Worm (Caenorhabditis elegans) whole organism, late embryonic: ENCODE measurements around the gene F10D7.11.
A peak's percentile ranks its signal among the peaks of the same experiment; 100 is the strongest.

Experiments used
- C08G9.2 ChIP-seq: sonication (generic microtip); optimal IDR thresholded peaks from 2 replicates; lab custom pipeline; 2016; ENCODE audit warnings: mild to moderate bottlenecking, missing genetic modification characterization, moderate library complexity, missing compliant biosample characterization
- C38D4.7 ChIP-seq: fragments of 200-800 bp; sonication (Bioruptor generic); optimal IDR thresholded peaks from 2 replicates; lab custom pipeline; 2018; ENCODE audit warnings: mild to moderate bottlenecking, missing genetic modification characterization, moderate library complexity, missing compliant biosample characterization
- K02D7.2 ChIP-seq: sonication (generic microtip); optimal IDR thresholded peaks from 2 replicates; lab custom pipeline; 2017; ENCODE audit warnings: mild to moderate bottlenecking, missing genetic modification characterization, missing compliant biosample characterization
- T23F11.4 ChIP-seq: fragments of 200-800 bp; sonication (Bioruptor generic); optimal IDR thresholded peaks from 2 replicates; lab custom pipeline; 2018; ENCODE audit warnings: mild to moderate bottlenecking, missing genetic modification characterization, missing compliant biosample characterization
- ama-1 ChIP-seq: fragments of 150-350 bp; optimal IDR thresholded peaks from 2 replicates; lab custom pipeline; 2014
- ceh-14 ChIP-seq: sonication (generic microtip); optimal IDR thresholded peaks from 2 replicates; lab custom pipeline; 2016; ENCODE audit warnings: missing genotype, missing genetic modification characterization, missing compliant biosample characterization
- ceh-18 ChIP-seq: sonication (generic microtip); optimal IDR thresholded peaks from 2 replicates; lab custom pipeline; 2016; ENCODE audit warnings: missing genetic modification characterization, missing compliant biosample characterization
- ceh-2 ChIP-seq: sonication (generic microtip); optimal IDR thresholded peaks from 2 replicates; lab custom pipeline; 2016; ENCODE audit warnings: missing genotype, missing genetic modification characterization, missing compliant biosample characterization
- ceh-22 ChIP-seq: sonication (generic microtip); optimal IDR thresholded peaks from 2 replicates; lab custom pipeline; 2017; ENCODE audit warnings: missing biosample characterization, missing genetic modification characterization
- ceh-30 ChIP-seq: fragments of 150-350 bp; optimal IDR thresholded peaks from 2 replicates; lab custom pipeline; 2014; ENCODE audit warnings: missing biosample characterization, missing genetic modification characterization
- ceh-34 ChIP-seq: sonication (generic microtip); optimal IDR thresholded peaks from 2 replicates; lab custom pipeline; 2016; ENCODE audit warnings: mild to moderate bottlenecking, missing genetic modification characterization, missing compliant biosample characterization
- ceh-45 ChIP-seq: fragments of 200-800 bp; sonication (Bioruptor generic); IDR thresholded peaks from 2 replicates; pipeline ENCODE4 v1.3.6; 2022; ENCODE audit warnings: missing genetic modification reagents, missing genetic modification characterization, missing compliant biosample characterization
- ceh-6 ChIP-seq: fragments of 200-800 bp; sonication (Bioruptor generic); optimal IDR thresholded peaks from 2 replicates; lab custom pipeline; 2018; ENCODE audit warnings: mild to moderate bottlenecking, missing genetic modification characterization, missing compliant biosample characterization
- ceh-9 ChIP-seq: sonication (generic microtip); optimal IDR thresholded peaks from 2 replicates; lab custom pipeline; 2016; ENCODE audit warnings: mild to moderate bottlenecking, missing genetic modification characterization, inconsistent platforms, missing compliant biosample characterization
- che-1 ChIP-seq: sonication (generic microtip); optimal IDR thresholded peaks from 2 replicates; lab custom pipeline; 2016; ENCODE audit warnings: mild to moderate bottlenecking, missing genetic modification characterization, missing compliant biosample characterization
- dmd-4 ChIP-seq: sonication (generic microtip); optimal IDR thresholded peaks from 2 replicates; lab custom pipeline; 2016; ENCODE audit warnings: borderline replicate concordance, missing genetic modification characterization, missing compliant biosample characterization
- elt-2 ChIP-seq: sonication (generic microtip); optimal IDR thresholded peaks from 2 replicates; lab custom pipeline; 2016; ENCODE audit warnings: missing genetic modification reagents, missing genetic modification characterization, missing compliant biosample characterization
- ets-4 ChIP-seq: sonication (generic microtip); optimal IDR thresholded peaks from 2 replicates; lab custom pipeline; 2016; ENCODE audit warnings: missing genetic modification characterization, missing compliant biosample characterization
- fkh-10 ChIP-seq: fragments of 150-350 bp; optimal IDR thresholded peaks from 2 replicates; lab custom pipeline; 2014; ENCODE audit warnings: missing biosample characterization, missing genetic modification reagents, missing genetic modification characterization
- fkh-6 ChIP-seq: sonication (generic microtip); optimal IDR thresholded peaks from 2 replicates; lab custom pipeline; 2016; ENCODE audit warnings: missing genetic modification characterization, missing compliant biosample characterization
- hlh-15 ChIP-seq: sonication (generic microtip); optimal IDR thresholded peaks from 2 replicates; lab custom pipeline; 2016; ENCODE audit warnings: missing genetic modification characterization, missing compliant biosample characterization
- hlh-6 ChIP-seq: sonication (generic microtip); optimal IDR thresholded peaks from 2 replicates; lab custom pipeline; 2016; ENCODE audit warnings: missing genotype, missing genetic modification characterization, missing compliant biosample characterization
- lim-6 ChIP-seq: sonication (generic microtip); optimal IDR thresholded peaks from 2 replicates; lab custom pipeline; 2016; ENCODE audit warnings: missing genetic modification characterization, missing compliant biosample characterization
- nfya-1 ChIP-seq: sonication (generic microtip); optimal IDR thresholded peaks from 2 replicates; lab custom pipeline; 2017; ENCODE audit warnings: missing genetic modification characterization, mild to moderate bottlenecking, missing compliant biosample characterization, antibody characterized with exemption, moderate library complexity
- nhr-11 ChIP-seq: fragments of 150-350 bp; optimal IDR thresholded peaks from 2 replicates; lab custom pipeline; 2014; ENCODE audit warnings: missing biosample characterization, missing genetic modification characterization
- nhr-232 ChIP-seq: sonication (generic microtip); optimal IDR thresholded peaks from 2 replicates; lab custom pipeline; 2016; ENCODE audit warnings: missing genetic modification characterization, missing compliant biosample characterization
- odd-2 ChIP-seq: sonication (generic microtip); optimal IDR thresholded peaks from 2 replicates; lab custom pipeline; 2017; ENCODE audit warnings: antibody characterized with exemption, mild to moderate bottlenecking, missing genetic modification characterization, missing compliant biosample characterization
- pax-1 ChIP-seq: fragments of 150-350 bp; optimal IDR thresholded peaks from 2 replicates; lab custom pipeline; 2014; ENCODE audit warnings: missing biosample characterization, missing genetic modification characterization
- pha-4 ChIP-seq: fragments of 150-350 bp; optimal IDR thresholded peaks from 2 replicates; lab custom pipeline; 2018; ENCODE audit warnings: missing biosample characterization, missing genetic modification reagents, missing genetic modification characterization
- pqm-1 ChIP-seq: sonication (generic microtip); optimal IDR thresholded peaks from 2 replicates; lab custom pipeline; 2016; ENCODE audit warnings: missing genetic modification characterization, missing compliant biosample characterization
- pros-1 ChIP-seq: fragments of 150-350 bp; optimal IDR thresholded peaks from 2 replicates; lab custom pipeline; 2014; ENCODE audit warnings: missing biosample characterization, missing genetic modification reagents, missing genetic modification characterization
- rnt-1 ChIP-seq: sonication (generic microtip); optimal IDR thresholded peaks from 2 replicates; lab custom pipeline; 2016; ENCODE audit warnings: missing genetic modification characterization, missing compliant biosample characterization
- sox-4 ChIP-seq: sonication (generic microtip); optimal IDR thresholded peaks from 2 replicates; lab custom pipeline; 2017; ENCODE audit warnings: mild to moderate bottlenecking, missing genetic modification characterization, inconsistent platforms, missing compliant biosample characterization
- tbx-7 ChIP-seq: sonication (generic microtip); optimal IDR thresholded peaks from 2 replicates; lab custom pipeline; 2016; ENCODE audit warnings: missing genotype, missing genetic modification characterization, missing compliant biosample characterization
- ttx-3 ChIP-seq: sonication (generic microtip); optimal IDR thresholded peaks from 2 replicates; lab custom pipeline; 2016; ENCODE audit warnings: missing genetic modification reagents, missing genetic modification characterization, missing compliant biosample characterization
- unc-42 ChIP-seq: sonication (generic microtip); optimal IDR thresholded peaks from 2 replicates; lab custom pipeline; 2016; ENCODE audit warnings: missing genotype, missing genetic modification characterization, missing compliant biosample characterization
- unc-55 ChIP-seq: sonication (generic microtip); optimal IDR thresholded peaks from 2 replicates; lab custom pipeline; 2017; ENCODE audit warnings: missing biosample characterization, missing genetic modification reagents, missing genetic modification characterization
- unc-86 ChIP-seq: sonication (generic microtip); optimal IDR thresholded peaks from 2 replicates; lab custom pipeline; 2016; ENCODE audit warnings: missing genetic modification characterization, missing compliant biosample characterization
- zip-5 ChIP-seq: sonication (generic microtip); optimal IDR thresholded peaks from 2 replicates; lab custom pipeline; 2016; ENCODE audit warnings: missing genetic modification characterization, missing compliant biosample characterization
- ztf-16 ChIP-seq: sonication (generic microtip); optimal IDR thresholded peaks from 2 replicates; lab custom pipeline; 2017; ENCODE audit warnings: missing genetic modification characterization, missing compliant biosample characterization

Gene F10D7.11

DNA sequence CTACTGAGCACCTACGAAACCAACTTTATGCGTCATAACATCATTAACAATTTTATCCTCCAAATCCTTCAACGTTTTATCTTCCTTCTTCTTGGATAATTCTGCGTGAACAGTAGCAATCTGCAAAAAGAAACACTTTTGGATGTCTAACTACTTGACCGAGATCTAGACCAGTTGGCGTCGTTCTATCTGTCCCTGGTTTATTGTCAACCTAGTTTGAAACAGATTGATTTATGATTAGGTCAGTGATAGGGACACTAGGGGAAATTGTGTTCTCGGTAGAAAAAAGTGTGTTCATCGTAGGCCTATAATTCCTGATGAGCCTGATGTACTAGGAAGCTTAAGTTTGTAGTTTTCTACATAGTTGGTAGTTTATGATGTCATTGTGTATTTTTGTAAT is 11.3 kb downstream of the F10D7.11 start:
- TF ChIP-seq che-1 (tag; lab: Kevin White, UChicago) = no peak
- TF ChIP-seq ama-1 = no peak
- TF ChIP-seq K02D7.2 (tag; lab: Kevin White, UChicago) = no peak
- TF ChIP-seq unc-86 (tag; lab: Kevin White, UChicago) = no peak
- TF ChIP-seq nfya-1 = no peak
- no peak for TF ChIP-seq odd-2
- TF ChIP-seq T23F11.4 (GFP tag; lab: Kevin White, UChicago) = no peak
- no peak for TF ChIP-seq fkh-10 (GFP tag; lab: Kevin White, UChicago)
- TF ChIP-seq ceh-30 = no peak
- no peak for TF ChIP-seq C08G9.2 (tag; lab: Kevin White, UChicago)

DNA sequence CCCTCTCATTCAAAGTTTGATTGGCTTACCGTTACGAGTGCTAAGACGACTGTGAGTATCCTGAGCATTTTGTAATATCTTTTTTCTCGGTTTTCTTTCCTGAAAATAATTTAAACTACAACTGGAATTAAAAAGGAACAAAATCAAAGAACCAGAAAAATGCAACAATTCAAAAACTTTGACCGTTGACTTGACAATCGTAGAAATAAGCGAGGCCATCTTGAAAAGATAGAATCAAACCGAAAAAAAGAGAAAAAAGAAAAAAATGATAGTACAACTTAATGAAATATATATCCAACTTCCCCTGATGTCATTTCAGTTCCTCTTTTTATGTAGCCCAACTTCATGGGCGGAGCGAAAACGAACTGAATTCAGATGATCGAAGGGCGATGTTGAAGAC is 11.9 kb downstream of the F10D7.11 start, which contains the start of gene F10D7.3:
Gene F10D7.3, minus strand, starts transcription at position 101 of the 400 bp plus-strand sequence.
- TF ChIP-seq pqm-1 = no peak
- no peak for TF ChIP-seq dmd-4 (tag; lab: Kevin White, UChicago)
- no peak for TF ChIP-seq unc-55
- no peak for TF ChIP-seq zip-5 (tag; lab: Kevin White, UChicago)
- TF ChIP-seq ceh-6 (GFP tag; lab: Kevin White, UChicago) = no peak
- TF ChIP-seq ceh-34 (tag; lab: Kevin White, UChicago) = no peak
- TF ChIP-seq odd-2 = no peak
- TF ChIP-seq fkh-6 (tag; lab: Kevin White, UChicago) = no peak
- TF ChIP-seq ttx-3 (tag; lab: Kevin White, UChicago) = no peak
- no peak for TF ChIP-seq nhr-232
- no peak for TF ChIP-seq che-1 (tag; lab: Kevin White, UChicago)
- no peak for TF ChIP-seq tbx-7 (tag; lab: Kevin White, UChicago)
- no peak for TF ChIP-seq ceh-18 (tag; lab: Kevin White, UChicago)
- TF ChIP-seq ceh-2 = no peak
- TF ChIP-seq sox-4 (tag; lab: Kevin White, UChicago) = no peak
- no peak for TF ChIP-seq unc-42
- TF ChIP-seq ceh-45 (GFP tag; lab: Robert Waterston, UW) = no peak
- no peak for TF ChIP-seq nhr-11 (tag; lab: Kevin White, UChicago)
- no peak for TF ChIP-seq hlh-15 (tag; lab: Kevin White, UChicago)
- TF ChIP-seq ceh-14 (tag; lab: Kevin White, UChicago) = no peak

DNA sequence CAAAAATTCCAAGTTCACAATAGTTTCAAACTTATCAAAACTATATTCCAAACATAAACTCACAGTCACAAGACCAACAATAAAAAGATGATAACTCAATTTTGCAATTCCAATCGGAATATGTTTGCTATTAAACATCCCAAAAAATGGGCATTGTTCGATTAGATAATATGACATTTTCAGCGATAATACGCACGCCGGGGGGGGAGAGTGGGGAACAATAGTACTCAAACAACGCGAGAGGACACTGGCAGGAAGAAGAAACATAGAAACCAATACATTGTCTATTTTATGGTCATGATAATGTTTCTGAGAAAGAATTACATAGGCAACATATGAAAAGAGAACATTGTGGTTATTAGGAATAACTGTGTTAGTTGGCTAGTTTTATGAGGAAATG is 13.2 kb downstream of the F10D7.11 start:
- TF ChIP-seq elt-2 (tag; lab: Kevin White, UChicago) (peak; percentile 31), nfya-1 (no peak), pha-4 (tag; lab: Kevin White, UChicago) (no peak), ets-4 (tag; lab: Kevin White, UChicago) (no peak)

- TF ChIP-seq lim-6 (tag; lab: Kevin White, UChicago) (no peak), unc-42 (no peak), C08G9.2 (tag; lab: Kevin White, UChicago) (no peak), K02D7.2 (tag; lab: Kevin White, UChicago) (no peak), unc-86 (tag; lab: Kevin White, UChicago) (no peak), C38D4.7 (GFP tag; lab: Kevin White, UChicago) (no peak), hlh-6 (no peak), pros-1 (tag; lab: Kevin White, UChicago) (no peak), ztf-16 (no peak), ceh-34 (tag; lab: Kevin White, UChicago) (no peak), ets-4 (tag; lab: Kevin White, UChicago) (no peak), rnt-1 (tag; lab: Kevin White, UChicago) (no peak), ceh-2 (no peak), ceh-9 (tag; lab: Kevin White, UChicago) (no peak), ceh-22 (tag; lab: Kevin White, UChicago) (no peak), pax-1 (tag; lab: Kevin White, UChicago) (no peak), ceh-18 (tag; lab: Kevin White, UChicago) (no peak), zip-5 (tag; lab: Kevin White, UChicago) (no peak)
Measured at ce11 chrX:17378996-17379395, 16.4 kb downstream of the F10D7.11 start.
